Worm (Caenorhabditis elegans) whole organism, L1 larva: ENCODE results near the gene T06D4.1.

Experiments used
- aly-2 ChIP-seq: fragments of 150-350 bp; optimal IDR thresholded peaks from 2 replicates; lab custom pipeline; 2014; ENCODE audit warnings: missing biosample characterization, missing genetic modification characterization
- blmp-1 ChIP-seq: fragments of 150-350 bp; optimal IDR thresholded peaks from 2 replicates; lab custom pipeline; 2014; ENCODE audit warnings: missing biosample characterization, missing genetic modification characterization
- ceh-82 ChIP-seq, 3 experiments: fragments of 150-350 bp in 1 of 3; sonication (generic microtip) in 2 of 3; optimal IDR thresholded peaks; 2 replicates each; lab custom pipeline; 2014 to 2017; ENCODE audit warnings: missing biosample characterization in 3 of 3, missing genetic modification characterization in 3 of 3
- ces-1 ChIP-seq: fragments of 150-350 bp; optimal IDR thresholded peaks from 2 replicates; lab custom pipeline; 2014; ENCODE audit warnings: missing biosample characterization, missing genetic modification reagents, missing genetic modification characterization
- efl-1 ChIP-seq, 4 experiments: fragments of 150-350 bp; optimal IDR thresholded peaks in 3 of 4; peaks in 1 of 4; 1 replicate in 1 of 4; 2 replicates in 3 of 4; lab custom pipeline; 2014; ENCODE audit warnings: missing biosample characterization in 2 of 4, missing genetic modification characterization in 2 of 4, missing genetic modification reagents in 2 of 4
- fkh-10 ChIP-seq: sonication (generic microtip); optimal IDR thresholded peaks from 2 replicates; lab custom pipeline; 2017; ENCODE audit warnings: missing biosample characterization, missing genetic modification reagents, missing genetic modification characterization
- fos-1 ChIP-seq: fragments of 150-350 bp; optimal IDR thresholded peaks from 2 replicates; lab custom pipeline; 2014; ENCODE audit warnings: missing biosample characterization, missing genetic modification characterization
- mab-9 ChIP-seq: fragments of 200-800 bp; sonication (Bioruptor generic); IDR thresholded peaks from 2 replicates; pipeline ENCODE4 v1.3.6; 2022; ENCODE audit warnings: missing genetic modification reagents, missing genetic modification characterization, missing compliant biosample characterization
- mep-1 ChIP-seq: fragments of 150-350 bp; optimal IDR thresholded peaks from 2 replicates; lab custom pipeline; 2014; ENCODE audit warnings: missing biosample characterization, missing genetic modification characterization
- nhr-11 ChIP-seq: fragments of 150-350 bp; optimal IDR thresholded peaks from 2 replicates; lab custom pipeline; 2014; ENCODE audit warnings: missing biosample characterization, missing genetic modification characterization
- nhr-12 ChIP-seq: sonication (generic microtip); optimal IDR thresholded peaks from 2 replicates; lab custom pipeline; 2017; ENCODE audit warnings: missing biosample characterization, missing genetic modification characterization
- nhr-19 ChIP-seq: fragments of 200-800 bp; sonication (Bioruptor generic); conservative IDR thresholded peaks from 2 replicates; pipeline ENCODE4 v1.3.6; 2022; ENCODE audit warnings: missing genetic modification characterization, missing compliant biosample characterization
- nhr-237 ChIP-seq: fragments of 150-350 bp; optimal IDR thresholded peaks from 2 replicates; lab custom pipeline; 2014; ENCODE audit warnings: missing biosample characterization, missing genetic modification characterization
- nhr-77 ChIP-seq: fragments of 150-350 bp; optimal IDR thresholded peaks from 2 replicates; lab custom pipeline; 2014; ENCODE audit warnings: missing biosample characterization, missing genetic modification characterization
- sup-37 ChIP-seq: fragments of 200-800 bp; sonication (Bioruptor generic); optimal IDR thresholded peaks from 2 replicates; lab custom pipeline; 2018; ENCODE audit warnings: mild to moderate bottlenecking, missing genetic modification characterization, missing compliant biosample characterization
- swsn-7 ChIP-seq: sonication (generic microtip); optimal IDR thresholded peaks from 2 replicates; lab custom pipeline; 2016; ENCODE audit warnings: missing genetic modification characterization, missing compliant biosample characterization

Gene T06D4.1

DNA sequence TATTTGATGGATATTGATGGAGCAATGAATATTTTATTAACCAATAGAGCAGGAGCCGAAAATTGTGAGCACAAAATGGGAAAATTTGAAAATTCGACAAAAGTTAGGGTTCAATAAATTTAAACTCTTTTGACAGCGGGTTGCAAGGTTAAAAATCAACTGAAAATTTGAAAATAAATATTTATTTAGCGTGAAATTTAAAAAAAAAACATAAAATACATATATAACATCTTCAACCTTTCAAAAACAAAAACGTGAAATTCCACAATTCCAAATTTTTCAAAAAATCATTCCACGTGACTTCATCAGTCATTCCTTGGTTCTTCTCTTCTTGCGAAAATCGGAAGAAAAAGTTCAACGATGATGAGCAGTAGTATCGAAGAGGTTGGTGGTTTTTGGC lies 47.8 kb downstream of the T06D4.1 start, which contains the start of gene C16C8.18:
TSS of gene C16C8.18 (plus strand) at position 301 of the 400 bp plus-strand sequence.
- TF ChIP-seq efl-1 (optimal IDR thresholded peaks at IDR 0.05; lab: Kevin White, UChicago) (no peak), efl-1 (GFP tag; optimal IDR thresholded peaks at IDR 0.05 in 1 of 2; lab: Kevin White, UChicago) (no peak), ces-1 (GFP tag; lab: Kevin White, UChicago) (no peak), mep-1 (tag; lab: Kevin White, UChicago) (no peak), nhr-12 (no peak), fos-1 (no peak), sup-37 (GFP tag; lab: Kevin White, UChicago) (no peak), nhr-77 (no peak), nhr-11 (tag; lab: Kevin White, UChicago) (no peak), mab-9 (GFP tag; lab: Robert Waterston, UW) (no peak), blmp-1 (tag; lab: Kevin White, UChicago) (no peak), ceh-82 (tag; optimal IDR thresholded peaks at IDR 0.05; lab: Kevin White, UChicago) (no peak), swsn-7 (tag; lab: Kevin White, UChicago) (no peak), nhr-237 (no peak), fkh-10 (GFP tag; lab: Kevin White, UChicago) (no peak), aly-2 (tag; lab: Kevin White, UChicago) (no peak), nhr-19 (GFP tag; lab: Robert Waterston, UW) (no peak)
